Worm (Caenorhabditis elegans): ENCODE measurements around the gene F13E9.9.

Gene F13E9.9

ce11 chrIV:10870158-10870557 lies 28.8 kb downstream of the F13E9.9 start:
- TF ChIP-seq nfya-1 (tag; optimal IDR thresholded peaks at IDR 0.05; ENCODE audit: borderline replicate concordance, insufficient read depth) (no peak), attf-3 (GFP tag; conservative IDR thresholded peaks at IDR 0.05) (no peak), F37B4.10 (GFP tag; IDR thresholded peaks at IDR 0.05) (no peak), nhr-90 (tag; optimal IDR thresholded peaks at IDR 0.05) (no peak), egrh-3 (GFP tag; IDR thresholded peaks at IDR 0.05) (no peak), pha-4 (tag; optimal IDR thresholded peaks at IDR 0.05) (no peak), ceh-40 (GFP tag; IDR thresholded peaks at IDR 0.05) (no peak), madf-8 (GFP tag; conservative IDR thresholded peaks at IDR 0.05) (no peak), tbx-9 (tag; optimal IDR thresholded peaks at IDR 0.05; ENCODE audit: borderline replicate concordance) (no peak), nfyb-1 (GFP tag; IDR thresholded peaks at IDR 0.05) (no peak), lin-26 (GFP tag; IDR thresholded peaks at IDR 0.05) (no peak), F33H1.4 (GFP tag; IDR thresholded peaks at IDR 0.05) (no peak), lsy-27 (tag; optimal IDR thresholded peaks at IDR 0.05; ENCODE audit: borderline replicate concordance, insufficient read depth) (no peak), ZK185.1 (tag; optimal IDR thresholded peaks at IDR 0.05; ENCODE audit: poor library complexity, severe bottlenecking) (no peak), madf-3 (GFP tag; IDR thresholded peaks at IDR 0.05) (no peak), Y56A3A.18 (GFP tag; IDR thresholded peaks at IDR 0.05) (no peak), ceh-79 (tag; optimal IDR thresholded peaks at IDR 0.05) (no peak)

- TF ChIP-seq F10E7.11 (tag; optimal IDR thresholded peaks at IDR 0.05) (no peak), madf-10 (tag; optimal IDR thresholded peaks at IDR 0.05) (no peak), egl-18 (GFP tag; IDR thresholded peaks at IDR 0.05) (no peak)
Observed at ce11 chrIV:10869642-10870041, 29.3 kb downstream of the F13E9.9 start.

DNA sequence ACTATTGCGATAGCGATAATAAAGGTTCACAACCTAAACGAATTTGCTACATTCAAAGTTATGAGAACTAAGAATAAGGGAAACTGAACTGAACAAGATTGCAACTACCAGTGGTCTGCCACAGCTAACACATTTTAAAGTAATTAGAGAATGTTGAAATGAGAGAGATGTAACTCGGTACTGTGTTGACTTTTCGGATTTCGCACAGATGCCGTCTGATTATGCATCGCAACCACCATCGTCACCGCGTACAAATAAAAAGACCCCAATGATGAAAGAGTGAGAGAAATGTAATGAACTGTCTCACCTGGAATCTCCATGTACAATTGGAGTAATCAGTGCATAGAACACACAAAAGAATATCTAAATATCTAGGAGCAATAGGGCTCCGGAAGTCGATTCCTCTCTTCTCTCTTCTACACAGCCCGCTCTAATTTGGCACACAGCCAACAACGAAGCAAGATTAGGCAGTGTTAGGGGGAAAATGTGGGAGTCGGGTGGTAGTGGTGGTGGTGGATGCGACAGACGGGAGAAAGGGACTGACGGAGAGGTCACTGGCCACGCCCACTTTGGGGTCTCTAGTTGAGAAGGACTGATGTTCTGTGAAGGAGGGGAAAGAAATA lies 30.3 kb downstream of the F13E9.9 start, which contains the start of gene F13E9.11:
F13E9.11 (minus strand) TSS at position 507 of the 623 bp plus-strand sequence.
- TF ChIP-seq let-607 (tag; optimal IDR thresholded peaks at IDR 0.05) (no peak), pha-4 (tag; optimal IDR thresholded peaks at IDR 0.05) (no peak), madf-8 (GFP tag; conservative IDR thresholded peaks at IDR 0.05) (no peak), pbrm-1 (GFP tag; IDR thresholded peaks at IDR 0.05) (no peak), B0336.3 (GFP tag; IDR thresholded peaks at IDR 0.05) (no peak), ets-4 (GFP tag; optimal IDR thresholded peaks at IDR 0.05) (no peak), egl-44 (GFP tag; IDR thresholded peaks at IDR 0.05) (no peak), bed-1 (GFP tag; IDR thresholded peaks at IDR 0.05) (no peak), hlh-26 (GFP tag; conservative IDR thresholded peaks at IDR 0.05) (no peak), mes-4 (tag; optimal IDR thresholded peaks at IDR 0.05) (no peak), ceh-91 (GFP tag; IDR thresholded peaks at IDR 0.05) (no peak), madf-3 (GFP tag; IDR thresholded peaks at IDR 0.05) (no peak), egl-18 (GFP tag; IDR thresholded peaks at IDR 0.05) (no peak), B0019.2 (GFP tag; conservative IDR thresholded peaks at IDR 0.05) (no peak)

DNA sequence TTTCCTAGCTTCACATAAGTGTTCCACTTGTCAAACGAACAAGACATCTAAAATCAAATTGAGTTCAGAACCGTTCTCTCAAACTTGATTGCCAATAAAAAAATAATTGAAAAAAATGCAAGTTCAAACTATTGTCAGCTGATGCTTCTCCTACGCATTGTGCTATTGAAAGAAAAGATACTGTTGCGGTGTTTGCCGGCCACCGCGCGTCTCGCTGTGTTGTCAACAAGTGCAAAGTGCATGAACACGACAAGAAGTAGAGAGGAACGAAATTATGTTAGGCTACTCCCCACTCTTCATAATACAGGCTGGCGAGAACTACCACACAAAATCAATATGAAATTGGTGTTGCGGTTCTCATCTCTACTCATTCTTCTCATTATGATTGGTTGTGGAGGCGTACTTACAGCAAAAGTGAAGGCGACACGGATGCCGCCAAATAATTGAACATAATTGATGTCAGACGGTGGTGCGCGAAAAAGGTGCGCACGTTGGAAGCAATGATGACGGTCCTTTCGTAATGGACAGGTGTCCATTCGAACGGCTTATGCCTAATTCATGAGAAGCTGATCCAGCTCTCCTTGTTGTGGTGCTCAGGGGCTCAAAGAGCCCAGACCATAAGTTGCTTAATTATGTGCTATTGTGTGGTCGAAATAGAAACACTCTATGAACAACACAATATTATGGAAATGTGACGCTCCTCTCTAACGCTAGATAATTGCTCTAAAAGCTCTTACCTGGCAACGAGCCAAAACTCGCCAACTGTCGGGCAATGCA lies 31.4 kb downstream of the F13E9.9 start:
- no peak for TF ChIP-seq Y95B8A.8 (GFP tag; IDR thresholded peaks at IDR 0.05)
- TF ChIP-seq nhr-27 (tag; optimal IDR thresholded peaks at IDR 0.05) = no peak
- no peak for TF ChIP-seq sea-2 (GFP tag; IDR thresholded peaks at IDR 0.05)
- TF ChIP-seq B0035.1 (tag; optimal IDR thresholded peaks at IDR 0.05) = no peak
- TF ChIP-seq ceh-100 (GFP tag; IDR thresholded peaks at IDR 0.05) = no peak
- TF ChIP-seq ekl-4 (GFP tag; IDR thresholded peaks at IDR 0.05) = no peak
- TF ChIP-seq rcor-1 (GFP tag; IDR thresholded peaks at IDR 0.05) = no peak
- no peak for TF ChIP-seq Y53F4B.3 (GFP tag; IDR thresholded peaks at IDR 0.05)
- TF ChIP-seq Y56A3A.18 (GFP tag; IDR thresholded peaks at IDR 0.05) = no peak
- no peak for TF ChIP-seq ccch-3 (GFP tag; optimal IDR thresholded peaks at IDR 0.05)
- TF ChIP-seq F23B12.7 (tag; optimal IDR thresholded peaks at IDR 0.05; ENCODE audit: insufficient read depth) = no peak
- TF ChIP-seq mes-4 (tag; optimal IDR thresholded peaks at IDR 0.05) = no peak
- TF ChIP-seq ztf-22 (GFP tag; optimal IDR thresholded peaks at IDR 0.05) = no peak
- no peak for TF ChIP-seq madf-10 (tag; optimal IDR thresholded peaks at IDR 0.05)
- TF ChIP-seq lsy-27 (tag; optimal IDR thresholded peaks at IDR 0.05; ENCODE audit: borderline replicate concordance, insufficient read depth) = no peak
